Fruit fly (Drosophila melanogaster) whole organism, embryonic: Measurements from ENCODE around the gene CG3348.
A peak's percentile ranks its signal among the peaks of the same experiment; 100 is the strongest.

Experiments used
- Antp ChIP-seq: fragments of 200-800 bp; sonication (Bioruptor generic); optimal IDR thresholded peaks from 3 replicates; lab custom pipeline; 2016; ENCODE audit warnings: missing biosample characterization, missing genetic modification characterization
- Atf-2 ChIP-seq: fragments of 200-800 bp; sonication (Bioruptor generic); optimal IDR thresholded peaks from 2 replicates; lab custom pipeline; 2016; ENCODE audit warnings: missing biosample characterization, missing genetic modification characterization
- CG11504 ChIP-seq: fragments of 200-800 bp; sonication (Bioruptor generic); optimal IDR thresholded peaks from 3 replicates; lab custom pipeline; 2019; ENCODE audit warnings: missing biosample characterization, mild to moderate bottlenecking, missing genetic modification characterization, moderate library complexity
- CG12769 ChIP-seq: fragments of 200-800 bp; sonication (Bioruptor generic); optimal IDR thresholded peaks from 2 replicates; lab custom pipeline; 2019; ENCODE audit warnings: missing biosample characterization, mild to moderate bottlenecking, missing genetic modification characterization, moderate library complexity
- CG14050 ChIP-seq: fragments of 200-800 bp; sonication (Bioruptor generic); IDR thresholded peaks from 3 replicates; pipeline ENCODE4 v1.3.6; 2022; ENCODE audit warnings: missing biosample characterization, missing genetic modification characterization
- CG14667 ChIP-seq: fragments of 200-800 bp; sonication (Bioruptor generic); IDR thresholded peaks from 2 replicates; pipeline ENCODE4 v1.3.6; 2022; ENCODE audit warnings: missing biosample characterization, missing genetic modification characterization
- CG14965 ChIP-seq: fragments of 200-800 bp; sonication (Bioruptor generic); optimal IDR thresholded peaks from 2 replicates; lab custom pipeline; 2016; ENCODE audit warnings: missing biosample characterization, missing genetic modification characterization, borderline replicate concordance
- CG15601 ChIP-seq: fragments of 200-800 bp; sonication (Bioruptor generic); optimal IDR thresholded peaks from 3 replicates; lab custom pipeline; 2019; ENCODE audit warnings: missing biosample characterization, mild to moderate bottlenecking, missing genetic modification characterization, moderate library complexity
- CG16813 ChIP-seq: fragments of 200-800 bp; sonication (Bioruptor generic); IDR thresholded peaks from 3 replicates; pipeline ENCODE4 v1.3.6; 2022; ENCODE audit warnings: missing biosample characterization, missing genetic modification characterization; ENCODE audit not compliant: partially characterized antibody
- CG17361 ChIP-seq: fragments of 200-800 bp; sonication (Bioruptor generic); IDR thresholded peaks from 3 replicates; pipeline ENCODE4 v1.3.6; 2022; ENCODE audit warnings: missing biosample characterization, missing genetic modification characterization
- CG1832 ChIP-seq: fragments of 200-800 bp; sonication (Bioruptor generic); optimal IDR thresholded peaks from 2 replicates; lab custom pipeline; 2017; ENCODE audit warnings: missing biosample characterization, mild to moderate bottlenecking, missing genetic modification characterization, inconsistent platforms
- CG18476 ChIP-seq: fragments of 200-800 bp; sonication (Bioruptor generic); optimal IDR thresholded peaks from 2 replicates; lab custom pipeline; 2016; ENCODE audit warnings: missing biosample characterization, mild to moderate bottlenecking, missing genetic modification characterization
- CG31441 ChIP-seq: fragments of 200-800 bp; sonication (Bioruptor generic); IDR thresholded peaks from 2 replicates; pipeline ENCODE4 v1.3.6; 2022; ENCODE audit warnings: missing biosample characterization, missing genetic modification characterization
- CG5180 ChIP-seq: fragments of 200-800 bp; sonication (Bioruptor generic); optimal IDR thresholded peaks from 3 replicates; lab custom pipeline; 2017; ENCODE audit warnings: missing biosample characterization, missing genetic modification characterization, mild to moderate bottlenecking, moderate library complexity, missing genetic modification reagents
- CG6683 ChIP-seq: fragments of 200-800 bp; sonication (Bioruptor generic); optimal IDR thresholded peaks from 2 replicates; lab custom pipeline; 2017; ENCODE audit warnings: missing biosample characterization, mild to moderate bottlenecking, missing genetic modification characterization, missing genetic modification reagents
- CG6813 ChIP-seq: fragments of 200-800 bp; sonication (Bioruptor generic); optimal IDR thresholded peaks from 2 replicates; lab custom pipeline; 2017; ENCODE audit warnings: missing biosample characterization, missing genetic modification characterization, mild to moderate bottlenecking, moderate library complexity, missing genetic modification reagents
- CG7786 ChIP-seq: fragments of 200-800 bp; sonication (Bioruptor generic); optimal IDR thresholded peaks from 2 replicates; lab custom pipeline; 2016; ENCODE audit warnings: missing biosample characterization, missing genetic modification characterization
- CG7987 ChIP-seq: fragments of 200-800 bp; sonication (Bioruptor generic); optimal IDR thresholded peaks from 2 replicates; lab custom pipeline; 2018; ENCODE audit warnings: missing biosample characterization, mild to moderate bottlenecking, missing genetic modification characterization, moderate library complexity
- CG9817 ChIP-seq: fragments of 200-800 bp; sonication (Bioruptor generic); optimal IDR thresholded peaks from 2 replicates; lab custom pipeline; 2018; ENCODE audit warnings: missing biosample characterization, mild to moderate bottlenecking, missing genetic modification characterization, moderate library complexity
- D ChIP-seq, 2 experiments: fragments of 200-800 bp in 1 of 2; fragments of >200 bp in 1 of 2; sonication (Bioruptor generic) in 1 of 2; optimal IDR thresholded peaks; 2 replicates in 1 of 2; 3 replicates in 1 of 2; lab custom pipeline; 2017; ENCODE audit warnings: mild to moderate bottlenecking in 1 of 2, missing biosample characterization in 1 of 2, missing genetic modification characterization in 1 of 2, missing genetic modification reagents in 1 of 2
- D19B ChIP-seq: fragments of 200-800 bp; sonication (Bioruptor generic); optimal IDR thresholded peaks from 2 replicates; lab custom pipeline; 2017; ENCODE audit warnings: missing biosample characterization, mild to moderate bottlenecking, missing genetic modification characterization
- Dbx ChIP-seq: fragments of 200-800 bp; sonication (Bioruptor generic); IDR thresholded peaks from 3 replicates; pipeline ENCODE4 v1.3.6; 2022; ENCODE audit warnings: missing biosample characterization, missing genetic modification characterization
- Dek ChIP-seq: fragments of 200-800 bp; sonication (Bioruptor generic); optimal IDR thresholded peaks from 3 replicates; lab custom pipeline; 2019; ENCODE audit warnings: missing biosample characterization, mild to moderate bottlenecking, missing genetic modification characterization, moderate library complexity
- Eip74EF ChIP-seq, 2 experiments: fragments of 200-800 bp in 1 of 2; fragments of >200 bp in 1 of 2; sonication (Bioruptor generic) in 1 of 2; optimal IDR thresholded peaks; 2 replicates each; lab custom pipeline; 2017 to 2019; ENCODE audit warnings: missing biosample characterization in 2 of 2, missing genetic modification characterization in 2 of 2, mild to moderate bottlenecking in 1 of 2, moderate library complexity in 1 of 2
- Gsc ChIP-seq: fragments of 200-800 bp; sonication (Bioruptor generic); IDR thresholded peaks from 2 replicates; pipeline ENCODE4 v1.3.6; 2022; ENCODE audit warnings: missing biosample characterization, missing genetic modification characterization
- Hand ChIP-seq: fragments of 200-800 bp; sonication (Bioruptor generic); optimal IDR thresholded peaks from 2 replicates; lab custom pipeline; 2017; ENCODE audit warnings: mild to moderate bottlenecking, missing biosample characterization, missing genetic modification reagents, missing genetic modification characterization
- Hey ChIP-seq: fragments of 200-800 bp; sonication (Bioruptor generic); optimal IDR thresholded peaks from 3 replicates; lab custom pipeline; 2018; ENCODE audit warnings: missing biosample characterization, mild to moderate bottlenecking, missing genetic modification characterization
- Hmr ChIP-seq: fragments of 200-800 bp; sonication (Bioruptor generic); optimal IDR thresholded peaks from 3 replicates; lab custom pipeline; 2017; ENCODE audit warnings: mild to moderate bottlenecking, missing biosample characterization, missing genetic modification reagents, missing genetic modification characterization
- MTF-1 ChIP-seq: fragments of 200-800 bp; sonication (Bioruptor generic); optimal IDR thresholded peaks from 2 replicates; lab custom pipeline; 2018; ENCODE audit warnings: missing biosample characterization, mild to moderate bottlenecking, missing genetic modification characterization, borderline replicate concordance
- NFAT ChIP-seq: fragments of 200-800 bp; sonication (Bioruptor generic); IDR thresholded peaks from 2 replicates; pipeline ENCODE4 v1.3.6; 2022; ENCODE audit warnings: missing biosample characterization, missing genetic modification characterization
- NK7.1 ChIP-seq: fragments of 200-800 bp; sonication (Bioruptor generic); optimal IDR thresholded peaks from 3 replicates; lab custom pipeline; 2016; ENCODE audit warnings: missing biosample characterization, missing genetic modification characterization
- Oli ChIP-seq: fragments of 200-800 bp; sonication (Bioruptor generic); optimal IDR thresholded peaks from 2 replicates; lab custom pipeline; 2018; ENCODE audit warnings: missing biosample characterization, mild to moderate bottlenecking, missing genetic modification characterization, moderate library complexity
- Pdp1 ChIP-seq, 2 experiments: fragments of 200-800 bp; sonication (Bioruptor generic); optimal IDR thresholded peaks; 3 replicates each; lab custom pipeline; 2016; ENCODE audit warnings: missing biosample characterization in 2 of 2, missing genetic modification characterization in 2 of 2, mild to moderate bottlenecking in 1 of 2, moderate library complexity in 1 of 2
- Poxn ChIP-seq: fragments of 200-800 bp; sonication (Bioruptor generic); IDR thresholded peaks from 2 replicates; pipeline ENCODE4 v1.3.6; 2022; ENCODE audit warnings: missing biosample characterization, missing genetic modification characterization
- Ptx1 ChIP-seq: fragments of 200-800 bp; sonication (Bioruptor generic); IDR thresholded peaks from 2 replicates; pipeline ENCODE4 v1.3.6; 2022; ENCODE audit warnings: missing biosample characterization, missing genetic modification characterization
- Tbp ChIP-seq: fragments of >200 bp; optimal IDR thresholded peaks from 2 replicates; lab custom pipeline; 2018; ENCODE audit warnings: missing biosample characterization, missing genetic modification characterization
- crc ChIP-seq: fragments of 200-800 bp; sonication (Bioruptor generic); optimal IDR thresholded peaks from 2 replicates; lab custom pipeline; 2016; ENCODE audit warnings: missing biosample characterization, missing genetic modification characterization
- crol ChIP-seq: fragments of 200-800 bp; sonication (Bioruptor generic); IDR thresholded peaks from 2 replicates; pipeline ENCODE4 v1.3.6; 2022; ENCODE audit warnings: missing biosample characterization, missing genetic modification characterization
- en ChIP-seq: fragments of 200-800 bp; sonication (Bioruptor generic); optimal IDR thresholded peaks from 2 replicates; lab custom pipeline; 2016; ENCODE audit warnings: missing biosample characterization, missing genetic modification characterization
- gfzf ChIP-seq: fragments of 200-800 bp; sonication (Bioruptor generic); optimal IDR thresholded peaks from 2 replicates; lab custom pipeline; 2016; ENCODE audit warnings: missing biosample characterization, mild to moderate bottlenecking, missing genetic modification characterization, moderate library complexity
- ham ChIP-seq: fragments of 200-800 bp; sonication (Bioruptor generic); IDR thresholded peaks from 2 replicates; pipeline ENCODE4 v1.3.6; 2022; ENCODE audit warnings: missing biosample characterization, missing genetic modification characterization
- klu ChIP-seq: fragments of 200-800 bp; sonication (Bioruptor generic); IDR thresholded peaks from 2 replicates; pipeline ENCODE4 v1.3.6; 2022; ENCODE audit warnings: missing biosample characterization, missing genetic modification characterization
- kni ChIP-seq: fragments of 200-800 bp; sonication (Bioruptor generic); optimal IDR thresholded peaks from 3 replicates; lab custom pipeline; 2017; ENCODE audit warnings: mild to moderate bottlenecking, missing biosample characterization, missing genetic modification reagents, missing genetic modification characterization
- mirr ChIP-seq: fragments of 200-800 bp; sonication (Bioruptor generic); optimal IDR thresholded peaks from 3 replicates; lab custom pipeline; 2018; ENCODE audit warnings: missing biosample characterization, mild to moderate bottlenecking, missing genetic modification characterization
- pfk ChIP-seq: fragments of 200-800 bp; sonication (Bioruptor generic); optimal IDR thresholded peaks from 2 replicates; lab custom pipeline; 2018; ENCODE audit warnings: missing biosample characterization, mild to moderate bottlenecking, missing genetic modification characterization, moderate library complexity
- run ChIP-seq: fragments of 200-800 bp; sonication (Bioruptor generic); optimal IDR thresholded peaks from 3 replicates; lab custom pipeline; 2018; ENCODE audit warnings: missing biosample characterization, mild to moderate bottlenecking, missing genetic modification characterization
- slp2 ChIP-seq: fragments of 200-800 bp; sonication (Bioruptor generic); optimal IDR thresholded peaks from 2 replicates; lab custom pipeline; 2016; ENCODE audit warnings: missing biosample characterization, missing genetic modification characterization
- so ChIP-seq: fragments of 200-800 bp; sonication (Bioruptor generic); IDR thresholded peaks from 3 replicates; pipeline ENCODE4 v1.3.6; 2022; ENCODE audit warnings: missing biosample characterization, missing genetic modification characterization
- tup ChIP-seq: fragments of 200-800 bp; sonication (Bioruptor generic); optimal IDR thresholded peaks from 2 replicates; lab custom pipeline; 2016; ENCODE audit warnings: missing biosample characterization, mild to moderate bottlenecking, missing genetic modification characterization, moderate library complexity

Gene CG3348

DNA sequence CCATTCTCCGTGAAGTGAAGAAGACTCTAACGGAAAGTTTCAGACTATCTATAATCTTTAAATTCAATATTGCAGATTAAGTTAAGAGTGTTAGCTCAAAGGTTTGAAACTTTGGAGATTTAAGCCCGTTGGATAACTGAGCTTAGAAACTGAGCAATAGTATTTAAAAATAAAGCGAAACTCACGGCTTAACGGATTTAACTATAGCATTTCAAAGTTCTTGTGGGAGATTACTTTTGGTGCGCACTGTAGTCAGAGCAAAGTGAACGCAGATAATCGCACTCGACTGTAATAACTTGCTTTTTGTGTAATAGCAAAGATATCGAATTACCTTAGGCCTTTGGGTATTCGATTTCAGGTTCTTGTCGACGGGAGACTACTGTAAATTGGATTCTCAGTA, 9.7 kb downstream of the CG3348 start, which contains the start of gene mrt (continued):
- 0 out of 2 replicates have a peak, but pooled peaks have one; percentile 27 for TF ChIP-seq CG31441 (GFP tag; lab: Robert Waterston, UW)
- TF ChIP-seq Antp (GFP tag; lab: Kevin White, UChicago) = peak; percentile 69
- TF ChIP-seq NK7.1 = no peak
- TF ChIP-seq pfk (GFP tag; lab: Kevin White, UChicago) = no peak
- no peak for TF ChIP-seq CG14667 (GFP tag; lab: Robert Waterston, UW)
- TF ChIP-seq MTF-1 = no peak
- peak; percentile 73 for TF ChIP-seq CG7987
- TF ChIP-seq CG14965 = no peak
- peak; percentile 19 for TF ChIP-seq slp2 (GFP tag; lab: Kevin White, UChicago)
- TF ChIP-seq mirr (GFP tag; lab: Kevin White, UChicago) = peak; percentile 18
- TF ChIP-seq kni (GFP tag; lab: Kevin White, UChicago) = no peak
- TF ChIP-seq Atf-2 (GFP tag; lab: Kevin White, UChicago) = peak; percentile 46
- peak; percentile 49; the same call in 2 of the 3 replicates for TF ChIP-seq CG17361 (GFP tag; lab: Robert Waterston, UW)
- TF ChIP-seq Eip74EF (GFP tag; optimal IDR thresholded peaks at IDR 0.05; lab: Kevin White, UChicago) = peak in 1 of 2 experiments; percentile 11
- no peak for TF ChIP-seq gfzf (GFP tag; lab: Kevin White, UChicago)
- TF ChIP-seq CG6683 (GFP tag; lab: Kevin White, UChicago) = no peak
- TF ChIP-seq klu (GFP tag; lab: Robert Waterston, UW) = 0 out of 2 replicates have a peak, but pooled peaks have one; percentile 28
- TF ChIP-seq CG16813 = no peak
- TF ChIP-seq CG18476 (GFP tag; lab: Kevin White, UChicago) = peak; percentile 35
- TF ChIP-seq Oli (tag; lab: Kevin White, UChicago) = peak; percentile 35
- peak; percentile 29 for TF ChIP-seq CG6813 (GFP tag; lab: Kevin White, UChicago)
- no peak for TF ChIP-seq Poxn (GFP tag; lab: Robert Waterston, UW)
- 0 out of 3 replicates have a peak, but pooled peaks have one; percentile 44 for TF ChIP-seq so
- peak; percentile 17; the same call in 2 of the 3 replicates for TF ChIP-seq CG14050 (GFP tag; lab: Robert Waterston, UW)
- no peak for TF ChIP-seq crol
- TF ChIP-seq CG9817 (tag; lab: Kevin White, UChicago) = peak; percentile 54
- TF ChIP-seq Hey (tag; lab: Kevin White, UChicago) = no peak
- TF ChIP-seq CG7786 (GFP tag; lab: Kevin White, UChicago) = peak; percentile 55
- peak; percentile 30 for TF ChIP-seq CG12769 (tag; lab: Kevin White, UChicago)
- TF ChIP-seq NFAT = peak; percentile 53; the same call in 1 of the 2 replicates
- peak; percentile 12 for TF ChIP-seq en (GFP tag; lab: Kevin White, UChicago)
- TF ChIP-seq Hand (GFP tag; lab: Kevin White, UChicago) = peak; percentile 18
- TF ChIP-seq CG15601 (tag; lab: Kevin White, UChicago) = no peak
- TF ChIP-seq Dek (tag; lab: Kevin White, UChicago) = peak; percentile 66
- no peak for TF ChIP-seq run (tag; lab: Kevin White, UChicago)
- no peak for TF ChIP-seq CG1832
- peak; percentile 54 for TF ChIP-seq Ptx1 (GFP tag; lab: Robert Waterston, UW)
- TF ChIP-seq CG5180 = no peak
- TF ChIP-seq Dbx (GFP tag; lab: Robert Waterston, UW) = peak; percentile 70
- TF ChIP-seq crc (GFP tag; lab: Kevin White, UChicago) = peak; percentile 67
- TF ChIP-seq Tbp (GFP tag; lab: Kevin White, UChicago) = no peak
- TF ChIP-seq ham = no peak
- peak; percentile 63 for TF ChIP-seq CG11504
- TF ChIP-seq Hmr (GFP tag; lab: Kevin White, UChicago) = peak; percentile 62
- peak; percentile 60 for TF ChIP-seq D19B (GFP tag; lab: Kevin White, UChicago)
- no peak for TF ChIP-seq D (optimal IDR thresholded peaks at IDR 0.05; lab: Kevin White, UChicago)
- peak; percentile 17 for TF ChIP-seq D (GFP tag; optimal IDR thresholded peaks at IDR 0.05; lab: Kevin White, UChicago)
- peak; percentile 67 to 72 for TF ChIP-seq Pdp1 (GFP tag; optimal IDR thresholded peaks at IDR 0.05; lab: Kevin White, UChicago)
- no peak for TF ChIP-seq Gsc
- no peak for TF ChIP-seq tup (GFP tag; lab: Kevin White, UChicago)
